Fruit fly (Drosophila melanogaster) whole organism, embryonic: ENCODE results near the gene CG10550.

Experiments used
- CG10147 ChIP-seq: fragments of 200-800 bp; sonication (Bioruptor generic); optimal IDR thresholded peaks from 2 replicates; lab custom pipeline; 2019; ENCODE audit warnings: missing biosample characterization, mild to moderate bottlenecking, missing genetic modification characterization, moderate library complexity
- CG13123 ChIP-seq: fragments of 200-800 bp; sonication (Bioruptor generic); optimal IDR thresholded peaks from 2 replicates; lab custom pipeline; 2016; ENCODE audit warnings: missing biosample characterization, missing genetic modification characterization
- CG13296 ChIP-seq: fragments of 200-800 bp; sonication (Bioruptor generic); optimal IDR thresholded peaks from 3 replicates; lab custom pipeline; 2018; ENCODE audit warnings: missing biosample characterization, mild to moderate bottlenecking, missing genetic modification characterization
- CG13894 ChIP-seq: fragments of 200-800 bp; sonication (Bioruptor generic); optimal IDR thresholded peaks from 3 replicates; lab custom pipeline; 2018; ENCODE audit warnings: missing biosample characterization, mild to moderate bottlenecking, missing genetic modification characterization, moderate library complexity
- CG2199 ChIP-seq: fragments of 200-800 bp; sonication (Bioruptor generic); IDR thresholded peaks from 3 replicates; pipeline ENCODE4 v1.3.6; 2022; ENCODE audit warnings: missing biosample characterization, missing genetic modification characterization
- CG3847 ChIP-seq: fragments of 200-800 bp; sonication (Bioruptor generic); IDR thresholded peaks from 2 replicates; pipeline ENCODE4 v1.3.6; 2022; ENCODE audit warnings: missing biosample characterization, missing genetic modification characterization
- CG6791 ChIP-seq: fragments of 200-800 bp; sonication (Bioruptor generic); IDR thresholded peaks from 3 replicates; pipeline ENCODE4 v1.3.6; 2022; ENCODE audit warnings: missing biosample characterization, missing genetic modification characterization; ENCODE audit not compliant: partially characterized antibody
- CG7357 ChIP-seq: fragments of 200-800 bp; sonication (Bioruptor generic); IDR thresholded peaks from 3 replicates; pipeline ENCODE4 v1.3.6; 2022; ENCODE audit warnings: missing biosample characterization, missing genetic modification characterization
- HLH3B ChIP-seq: fragments of 200-800 bp; sonication (Bioruptor generic); IDR thresholded peaks from 2 replicates; pipeline ENCODE4 v1.3.6; 2022; ENCODE audit warnings: missing biosample characterization, missing genetic modification characterization
- HmgZ ChIP-seq: fragments of 200-800 bp; sonication (Bioruptor generic); optimal IDR thresholded peaks from 2 replicates; lab custom pipeline; 2018; ENCODE audit warnings: missing biosample characterization, mild to moderate bottlenecking, missing genetic modification characterization
- Lim3 ChIP-seq: fragments of 200-800 bp; sonication (Bioruptor generic); IDR thresholded peaks from 2 replicates; pipeline ENCODE4 v1.3.6; 2022; ENCODE audit warnings: missing biosample characterization, missing genetic modification characterization
- Mad ChIP-seq: fragments of 200-800 bp; sonication (Bioruptor generic); optimal IDR thresholded peaks from 2 replicates; lab custom pipeline; 2016; ENCODE audit warnings: missing biosample characterization, missing genetic modification characterization
- gt ChIP-seq: fragments of 200-800 bp; sonication (Bioruptor generic); IDR thresholded peaks from 2 replicates; pipeline ENCODE4 v1.3.6; 2022; ENCODE audit warnings: missing biosample characterization, missing genetic modification characterization
- zf30C ChIP-seq: fragments of 200-800 bp; sonication (Bioruptor generic); optimal IDR thresholded peaks from 3 replicates; lab custom pipeline; 2018; ENCODE audit warnings: missing biosample characterization, mild to moderate bottlenecking, missing genetic modification characterization

DNA sequence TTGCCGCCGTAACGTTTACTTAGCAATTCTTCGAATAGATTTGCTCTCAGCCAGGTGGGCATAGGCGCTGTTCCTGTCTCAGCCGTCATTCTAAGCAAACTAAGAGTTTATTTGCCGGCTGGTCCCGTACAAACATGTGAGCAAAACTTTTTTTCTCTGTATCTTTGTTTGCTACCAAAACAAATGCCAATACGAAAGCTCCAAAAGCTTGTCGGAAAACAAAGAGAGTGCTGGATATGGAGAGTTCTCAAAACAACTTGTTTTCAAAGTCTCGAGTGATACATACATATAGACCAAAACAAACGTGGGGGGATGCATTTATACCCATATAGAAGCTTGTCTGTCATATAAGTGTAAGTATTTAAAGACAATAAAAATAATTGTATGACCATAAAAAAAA is 7.8 kb upstream of the CG10550 start, which contains the start of gene CG10559:
- no peak for TF ChIP-seq HLH3B (GFP tag; lab: Robert Waterston, UW)
- TF ChIP-seq CG13894 (tag; lab: Kevin White, UChicago): no peak
- TF ChIP-seq CG7357: no peak
- no peak for TF ChIP-seq Mad
- no peak for TF ChIP-seq CG3847 (GFP tag; lab: Robert Waterston, UW)
- no peak for TF ChIP-seq CG2199 (GFP tag; lab: Robert Waterston, UW)
- TF ChIP-seq HmgZ: no peak
- TF ChIP-seq CG13296 (GFP tag; lab: Kevin White, UChicago): no peak
- no peak for TF ChIP-seq zf30C (GFP tag; lab: Kevin White, UChicago)
- no peak for TF ChIP-seq gt
- no peak for TF ChIP-seq CG6791
- TF ChIP-seq CG13123 (GFP tag; lab: Kevin White, UChicago): no peak
- no peak for TF ChIP-seq CG10147 (GFP tag; lab: Kevin White, UChicago)
- no peak for TF ChIP-seq Lim3 (GFP tag; lab: Robert Waterston, UW)
